Worm (Caenorhabditis elegans) whole organism, L4 larva: ENCODE results near the gene F20B6.10.

Source experiments
- aly-2 ChIP-seq: sonication (generic microtip); optimal IDR thresholded peaks from 2 replicates; lab custom pipeline; 2018; ENCODE audit warnings: missing biosample characterization, missing genetic modification characterization
- fos-1 ChIP-seq: fragments of 150-350 bp; optimal IDR thresholded peaks from 2 replicates; lab custom pipeline; 2014; ENCODE audit warnings: missing biosample characterization, missing genetic modification characterization
- lin-39 ChIP-seq: fragments of 150-350 bp; optimal IDR thresholded peaks from 2 replicates; lab custom pipeline; 2014; ENCODE audit warnings: missing biosample characterization, missing genetic modification reagents, missing genetic modification characterization
- lsy-2 ChIP-seq, 2 experiments: fragments of 150-350 bp in 1 of 2; sonication (generic microtip) in 1 of 2; optimal IDR thresholded peaks; 2 replicates each; lab custom pipeline; 2014 to 2017; ENCODE audit warnings: missing biosample characterization in 2 of 2, missing genetic modification characterization in 2 of 2
- mes-2 ChIP-seq: sonication (generic microtip); optimal IDR thresholded peaks from 2 replicates; lab custom pipeline; 2016; ENCODE audit warnings: missing genotype, mild to moderate bottlenecking, missing genetic modification characterization, missing compliant biosample characterization; ENCODE audit not compliant: poor library complexity, severe bottlenecking
- nhr-237 ChIP-seq: sonication (generic microtip); optimal IDR thresholded peaks from 2 replicates; lab custom pipeline; 2017; ENCODE audit warnings: missing biosample characterization, missing genetic modification characterization
- nhr-25 ChIP-seq: sonication (generic microtip); optimal IDR thresholded peaks from 2 replicates; lab custom pipeline; 2017; ENCODE audit warnings: missing genetic modification characterization, mild to moderate bottlenecking, missing compliant biosample characterization, antibody characterized with exemption, moderate library complexity, borderline replicate concordance; ENCODE audit not compliant: insufficient read depth
- nhr-28 ChIP-seq: fragments of 150-350 bp; optimal IDR thresholded peaks from 2 replicates; lab custom pipeline; 2014; ENCODE audit warnings: missing biosample characterization, missing genetic modification characterization
- nhr-42 ChIP-seq: fragments of 200-800 bp; sonication (Bioruptor generic); IDR thresholded peaks from 2 replicates; pipeline ENCODE4 v1.3.6; 2022; ENCODE audit warnings: missing genetic modification characterization, missing compliant biosample characterization
- nhr-76 ChIP-seq: fragments of 150-350 bp; optimal IDR thresholded peaks from 2 replicates; lab custom pipeline; 2014; ENCODE audit warnings: missing biosample characterization, missing genetic modification characterization
- snpc-4 ChIP-seq: fragments of 150-350 bp; optimal IDR thresholded peaks from 2 replicates; lab custom pipeline; 2014; ENCODE audit warnings: missing biosample characterization, missing genetic modification characterization
- spr-3 ChIP-seq: fragments of 200-800 bp; sonication (Bioruptor generic); optimal IDR thresholded peaks from 2 replicates; lab custom pipeline; 2018; ENCODE audit warnings: mild to moderate bottlenecking, missing genetic modification characterization, missing compliant biosample characterization
- unc-62 ChIP-seq, 3 experiments: fragments of 150-350 bp in 1 of 3; sonication (generic microtip); optimal IDR thresholded peaks in 2 of 3; peaks in 1 of 3; 1 replicate in 1 of 3; 2 replicates in 2 of 3; lab custom pipeline; 2014 to 2017; ENCODE audit warnings: missing biosample characterization in 3 of 3, missing genetic modification characterization in 3 of 3, missing genetic modification reagents in 3 of 3, missing genotype in 1 of 3

- TF ChIP-seq nhr-76 (no peak), lsy-2 (tag; optimal IDR thresholded peaks at IDR 0.05; lab: Kevin White, UChicago) (no peak), nhr-237 (tag; lab: Kevin White, UChicago) (no peak), lin-39 (tag; lab: Kevin White, UChicago) (no peak), snpc-4 (tag; lab: Kevin White, UChicago) (no peak), nhr-28 (tag; lab: Kevin White, UChicago) (no peak), unc-62 (GFP tag; optimal IDR thresholded peaks at IDR 0.05 in 1 of 2; lab: Kevin White, UChicago) (no peak), unc-62 (tag; optimal IDR thresholded peaks at IDR 0.05; lab: Kevin White, UChicago) (no peak), spr-3 (GFP tag; lab: Kevin White, UChicago) (no peak), aly-2 (tag; lab: Kevin White, UChicago) (no peak), nhr-25 (tag; lab: Kevin White, UChicago) (no peak), nhr-42 (GFP tag; lab: Robert Waterston, UW) (no peak), fos-1 (tag; lab: Kevin White, UChicago) (no peak), mes-2 (no peak)
These were observed 20.6 kb downstream of the F20B6.10 start, which contains the start of gene F20B6.4 for ce11 chrX:4196431-4196830.
